Worm (Caenorhabditis elegans): ENCODE data around the gene Y14H12B.2.

The Y14H12B.2 gene

DNA sequence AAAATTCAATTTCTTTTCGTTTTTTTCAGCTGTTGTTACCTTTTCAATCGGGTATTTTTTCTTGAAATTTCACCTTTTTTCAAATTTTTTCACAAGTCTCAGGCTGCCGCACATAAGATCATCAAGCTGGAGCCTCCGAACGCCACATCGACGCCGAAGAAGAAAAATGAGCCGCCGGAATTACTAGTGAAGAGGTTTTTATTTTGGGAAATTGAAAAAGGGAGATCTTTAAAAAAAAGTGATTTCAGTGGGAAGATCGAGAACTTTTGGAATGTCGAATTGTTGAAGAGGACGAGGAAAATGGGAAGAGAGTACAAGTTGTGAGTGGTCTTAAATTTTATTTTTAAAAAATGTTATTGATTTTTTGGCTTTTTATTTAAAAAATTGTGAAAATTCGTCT is 16.5 kb upstream of the Y14H12B.2 start, which contains the start of gene sea-2:
Gene sea-2 (plus strand): TSS at position 301 of the 400 bp plus-strand sequence.
- TF ChIP-seq nhr-21 (tag; optimal IDR thresholded peaks at IDR 0.05) (no peak), nhr-237 (tag; optimal IDR thresholded peaks at IDR 0.05) (no peak), elt-3 (tag; optimal IDR thresholded peaks at IDR 0.05) (no peak), nhr-25 (tag; optimal IDR thresholded peaks at IDR 0.05) (no peak), ZK546.5 (tag; optimal IDR thresholded peaks at IDR 0.05) (no peak)

ce11 chrII:3948507-3948906 is 15.0 kb upstream of the Y14H12B.2 start:
- TF ChIP-seq unc-55 (GFP tag; optimal IDR thresholded peaks at IDR 0.05): peak; percentile 37
- peak; percentile 53 for TF ChIP-seq C34F6.9 (tag; optimal IDR thresholded peaks at IDR 0.05)
- TF ChIP-seq F13H6.1 (tag; optimal IDR thresholded peaks at IDR 0.05): no peak

DNA sequence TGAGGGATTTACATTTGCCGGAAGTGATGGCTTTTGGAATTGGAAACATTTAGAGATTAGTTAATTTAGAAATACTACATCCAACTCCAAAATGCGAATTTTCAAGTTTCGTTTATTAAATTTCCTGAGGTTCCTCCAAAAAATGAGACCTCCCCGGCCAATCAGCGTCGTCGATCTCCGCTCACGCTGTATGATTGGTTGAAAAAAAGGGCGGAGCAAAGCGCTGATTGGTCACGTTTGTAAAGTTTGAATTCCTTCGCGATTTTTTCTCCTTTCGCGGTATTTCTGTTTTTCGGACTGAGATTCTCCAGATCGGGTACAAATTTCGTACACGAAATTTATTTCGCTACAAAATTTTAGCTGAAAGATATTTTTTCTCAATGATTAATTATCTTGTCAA is 13.9 kb upstream of the Y14H12B.2 start:
- no peak for TF ChIP-seq nhr-11 (tag; optimal IDR thresholded peaks at IDR 0.05)
- TF ChIP-seq gmeb-1 (tag; optimal IDR thresholded peaks at IDR 0.05): no peak
- TF ChIP-seq unc-39 (tag; optimal IDR thresholded peaks at IDR 0.05): no peak
- no peak for TF ChIP-seq sma-3 (GFP tag; optimal IDR thresholded peaks at IDR 0.05)
- TF ChIP-seq nhr-237 (tag; optimal IDR thresholded peaks at IDR 0.05): no peak
- TF ChIP-seq elt-1 (tag; optimal IDR thresholded peaks at IDR 0.05): no peak
- TF ChIP-seq ceh-16 (tag; optimal IDR thresholded peaks at IDR 0.05): no peak
- TF ChIP-seq nhr-23 (tag; optimal IDR thresholded peaks at IDR 0.05): no peak
- no peak for TF ChIP-seq ama-1 (optimal IDR thresholded peaks at IDR 0.05)
- no peak for TF ChIP-seq lin-39 (tag; optimal IDR thresholded peaks at IDR 0.05)
- no peak for TF ChIP-seq nhr-129 (tag; optimal IDR thresholded peaks at IDR 0.05)
- TF ChIP-seq alr-1 (tag; optimal IDR thresholded peaks at IDR 0.05): no peak
- no peak for TF ChIP-seq nhr-77 (tag; optimal IDR thresholded peaks at IDR 0.05)
- no peak for TF ChIP-seq lin-13 (GFP tag; optimal IDR thresholded peaks at IDR 0.05)

DNA sequence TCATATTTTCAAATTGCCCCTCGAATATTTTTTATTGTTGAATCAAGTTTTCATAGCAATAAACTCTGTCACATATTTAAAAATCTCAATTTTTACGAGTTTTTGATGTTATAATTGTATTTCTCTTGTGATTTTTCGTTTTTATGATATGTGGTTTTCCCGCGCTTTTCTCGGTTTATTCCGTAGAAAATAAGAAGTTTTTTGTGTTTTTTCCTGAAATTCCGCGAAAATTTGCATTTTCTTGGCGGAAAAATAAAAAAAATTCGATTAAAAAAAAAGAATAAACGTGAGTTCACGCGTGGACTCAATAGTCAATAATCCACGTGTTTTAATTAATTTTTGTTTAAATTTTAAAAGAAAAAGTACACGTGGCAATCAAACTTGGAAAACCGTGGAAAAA is 2.5 kb upstream of the Y14H12B.2 start:
- TF ChIP-seq ceh-82 (tag; optimal IDR thresholded peaks at IDR 0.05): no peak
- TF ChIP-seq ztf-11 (tag; optimal IDR thresholded peaks at IDR 0.05): no peak
- no peak for TF ChIP-seq nhr-129 (tag; optimal IDR thresholded peaks at IDR 0.05)
- no peak for TF ChIP-seq ama-1 (optimal IDR thresholded peaks at IDR 0.05)
- no peak for TF ChIP-seq nhr-77 (tag; optimal IDR thresholded peaks at IDR 0.05)
- TF ChIP-seq elt-3 (tag; optimal IDR thresholded peaks at IDR 0.05): no peak
- no peak for TF ChIP-seq elt-1 (tag; optimal IDR thresholded peaks at IDR 0.05)
- TF ChIP-seq skn-1 (tag; optimal IDR thresholded peaks at IDR 0.05): no peak
- TF ChIP-seq F13H6.1 (tag; optimal IDR thresholded peaks at IDR 0.05): no peak
- TF ChIP-seq crh-2 (tag; optimal IDR thresholded peaks at IDR 0.05): no peak
- no peak for TF ChIP-seq Y55F3AM.14 (GFP tag; optimal IDR thresholded peaks at IDR 0.05)
- no peak for TF ChIP-seq mdl-1 (tag; optimal IDR thresholded peaks at IDR 0.05)
- TF ChIP-seq ztf-1 (GFP tag; conservative IDR thresholded peaks at IDR 0.05): no peak
- no peak for TF ChIP-seq nhr-25 (tag; optimal IDR thresholded peaks at IDR 0.05)
- TF ChIP-seq lin-39 (tag; optimal IDR thresholded peaks at IDR 0.05): no peak
- TF ChIP-seq nhr-23 (tag; optimal IDR thresholded peaks at IDR 0.05): no peak

DNA sequence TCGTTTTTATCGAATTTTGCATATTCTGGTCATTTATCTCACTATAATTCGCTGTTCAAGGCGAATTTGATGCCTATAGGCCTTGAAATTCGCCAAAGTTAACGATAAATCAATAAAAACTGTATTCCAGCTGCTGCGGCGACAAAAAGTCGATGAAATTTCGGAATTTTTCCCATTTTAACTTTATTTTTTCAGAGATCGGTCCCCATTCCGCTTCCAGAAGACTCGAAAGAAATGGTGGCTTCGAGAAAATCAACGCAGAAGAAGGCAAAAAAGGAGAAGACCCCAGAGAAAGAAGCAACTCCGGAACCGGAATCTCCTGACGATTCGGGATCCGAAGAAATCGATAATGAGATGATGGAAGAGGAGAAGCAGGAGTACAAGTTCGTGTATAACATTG is 1.6 kb upstream of the Y14H12B.2 start:
- no peak for TF ChIP-seq ZK546.5 (tag; optimal IDR thresholded peaks at IDR 0.05)
- no peak for TF ChIP-seq unc-55 (GFP tag; optimal IDR thresholded peaks at IDR 0.05)
- no peak for TF ChIP-seq unc-62 (GFP tag; optimal IDR thresholded peaks at IDR 0.05)
- TF ChIP-seq R02D3.7 (tag; optimal IDR thresholded peaks at IDR 0.05): no peak
- TF ChIP-seq egl-27 (tag; optimal IDR thresholded peaks at IDR 0.05): no peak
- no peak for TF ChIP-seq ceh-16 (tag; optimal IDR thresholded peaks at IDR 0.05)
- TF ChIP-seq alr-1 (tag; optimal IDR thresholded peaks at IDR 0.05): no peak
- TF ChIP-seq skn-1 (tag; optimal IDR thresholded peaks at IDR 0.05): no peak
- TF ChIP-seq unc-39 (tag; optimal IDR thresholded peaks at IDR 0.05): no peak
- no peak for TF ChIP-seq aly-2 (tag; optimal IDR thresholded peaks at IDR 0.05)
- no peak for TF ChIP-seq sma-3 (GFP tag; optimal IDR thresholded peaks at IDR 0.05)
- TF ChIP-seq lin-39 (tag; optimal IDR thresholded peaks at IDR 0.05): no peak
- no peak for TF ChIP-seq gmeb-1 (tag; optimal IDR thresholded peaks at IDR 0.05)
- TF ChIP-seq nhr-237 (tag; optimal IDR thresholded peaks at IDR 0.05): no peak
- no peak for TF ChIP-seq ceh-82 (tag; optimal IDR thresholded peaks at IDR 0.05)

ce11 chrII:3934085-3934484 is 545 bp upstream of the Y14H12B.2 start, which contains the start of gene Y14H12B.1:
Gene Y14H12B.1, plus strand, starts transcription at chrII:3934447.
- no peak for TF ChIP-seq nhr-11 (tag; optimal IDR thresholded peaks at IDR 0.05)
- TF ChIP-seq nhr-129 (tag; optimal IDR thresholded peaks at IDR 0.05): no peak
- TF ChIP-seq ztf-4 (tag; optimal IDR thresholded peaks at IDR 0.05): no peak
- no peak for TF ChIP-seq ceh-82 (tag; optimal IDR thresholded peaks at IDR 0.05)
- TF ChIP-seq egl-27 (tag; optimal IDR thresholded peaks at IDR 0.05): no peak
- no peak for TF ChIP-seq skn-1 (tag; optimal IDR thresholded peaks at IDR 0.05)
- TF ChIP-seq sem-4 (tag; optimal IDR thresholded peaks at IDR 0.05): no peak
- TF ChIP-seq ZK546.5 (tag; optimal IDR thresholded peaks at IDR 0.05): no peak
- no peak for TF ChIP-seq crh-2 (tag; optimal IDR thresholded peaks at IDR 0.05)
- no peak for TF ChIP-seq snpc-4 (tag; optimal IDR thresholded peaks at IDR 0.05)
- no peak for TF ChIP-seq zag-1 (tag; optimal IDR thresholded peaks at IDR 0.05)
- TF ChIP-seq nhr-77 (tag; optimal IDR thresholded peaks at IDR 0.05): no peak
- no peak for TF ChIP-seq fos-1 (tag; optimal IDR thresholded peaks at IDR 0.05)
